Worm (Caenorhabditis elegans): ENCODE data around the gene clc-25.

DNA sequence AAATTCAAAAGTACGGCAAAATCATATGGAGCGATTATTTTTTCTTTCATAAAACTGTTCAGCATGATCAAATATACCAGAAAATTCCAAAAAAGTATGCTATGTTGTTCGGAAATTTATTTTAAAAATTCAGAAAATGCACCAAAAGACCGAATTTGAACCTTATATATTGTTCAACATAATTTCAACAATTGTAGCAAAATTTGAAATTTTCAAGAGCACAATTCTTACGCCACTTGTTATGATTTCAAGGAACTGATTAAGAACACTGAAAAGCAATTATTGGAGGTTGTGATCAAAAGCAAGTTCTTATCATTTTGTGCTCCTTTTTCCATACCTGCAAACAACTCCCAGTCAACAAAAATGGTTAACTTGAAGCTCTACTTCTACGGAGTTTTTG is 18.1 kb downstream of the clc-25 start, which contains the start of gene clc-27:
- TF ChIP-seq F33H1.4 (GFP tag; IDR thresholded peaks at IDR 0.05) = no peak
- no peak for TF ChIP-seq ztf-18 (tag; optimal IDR thresholded peaks at IDR 0.05)
- no peak for TF ChIP-seq lin-54 (GFP tag; optimal IDR thresholded peaks at IDR 0.05)
- no peak for TF ChIP-seq Y79H2A.3 (GFP tag; conservative IDR thresholded peaks at IDR 0.05)
- TF ChIP-seq bed-2 (GFP tag; IDR thresholded peaks at IDR 0.05) = no peak

Measured in whole organism, young adult.